Worm (Caenorhabditis elegans): Measurements from ENCODE around the gene scc-3.

DNA sequence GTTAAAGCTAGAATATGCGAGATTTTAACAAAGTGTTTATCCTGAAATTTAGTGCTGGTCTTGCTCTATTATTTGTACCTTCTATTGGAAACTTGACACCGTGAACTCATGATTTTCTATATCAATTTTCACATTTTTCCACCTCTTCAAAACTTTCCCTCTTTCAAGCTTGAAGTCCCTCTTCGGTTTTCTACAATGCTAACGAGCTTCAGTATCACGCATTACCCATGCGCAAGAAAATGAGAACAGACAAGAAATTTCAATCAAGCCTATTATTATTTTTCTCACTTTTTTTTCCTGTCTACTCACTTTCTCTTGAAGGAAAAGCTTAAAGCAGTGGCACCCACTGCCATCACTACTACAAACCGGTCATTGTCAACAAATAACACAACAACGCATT is 48.1 kb downstream of the scc-3 start:
- no peak for TF ChIP-seq R02D3.7 (tag; optimal IDR thresholded peaks at IDR 0.05)
- no peak for TF ChIP-seq dmd-4 (tag; optimal IDR thresholded peaks at IDR 0.05)
- TF ChIP-seq aly-2 (tag; optimal IDR thresholded peaks at IDR 0.05) = no peak
- no peak for TF ChIP-seq mdl-1 (tag; optimal IDR thresholded peaks at IDR 0.05)
- TF ChIP-seq mab-5 (tag; optimal IDR thresholded peaks at IDR 0.05) = no peak
- TF ChIP-seq ceh-82 (tag; optimal IDR thresholded peaks at IDR 0.05) = no peak
- TF ChIP-seq unc-39 (tag; optimal IDR thresholded peaks at IDR 0.05) = no peak
- TF ChIP-seq ztf-4 (tag; optimal IDR thresholded peaks at IDR 0.05) = no peak
- TF ChIP-seq alr-1 (tag; optimal IDR thresholded peaks at IDR 0.05) = no peak
- no peak for TF ChIP-seq Y55F3AM.14 (GFP tag; optimal IDR thresholded peaks at IDR 0.05)
- TF ChIP-seq nhr-21 (tag; optimal IDR thresholded peaks at IDR 0.05) = no peak
- no peak for TF ChIP-seq unc-55 (GFP tag; optimal IDR thresholded peaks at IDR 0.05)
- no peak for TF ChIP-seq nhr-12 (tag; optimal IDR thresholded peaks at IDR 0.05)
